Fruit fly (Drosophila melanogaster): ENCODE data around the gene CG12268.

- TF ChIP-seq Ets65A (GFP tag) = no peak
- no peak for TF ChIP-seq Adf1 (GFP tag; IDR thresholded peaks at IDR 0.05)
- TF ChIP-seq CG2116 (GFP tag; optimal IDR thresholded peaks at IDR 0.05) = no peak
- no peak for TF ChIP-seq lola (GFP tag; optimal IDR thresholded peaks at IDR 0.05)
- TF ChIP-seq TFAM (GFP tag; optimal IDR thresholded peaks at IDR 0.05) = no peak
- no peak for TF ChIP-seq CG4820 (GFP tag; optimal IDR thresholded peaks at IDR 0.05)
- no peak for TF ChIP-seq lilli (GFP tag; optimal IDR thresholded peaks at IDR 0.05)
- no peak for TF ChIP-seq CG3163 (GFP tag; optimal IDR thresholded peaks at IDR 0.05)
- TF ChIP-seq CkIIα-i1 (GFP tag; IDR thresholded peaks at IDR 0.05) = no peak
- no peak for TF ChIP-seq CG1647 (GFP tag; optimal IDR thresholded peaks at IDR 0.05)
- no peak for TF ChIP-seq CG11560 (tag; IDR thresholded peaks at IDR 0.05)
- TF ChIP-seq B-H2 (GFP tag; optimal IDR thresholded peaks at IDR 0.05) = no peak
Measured at dm6 chr3R:23947002-23947401, 1.2 kb downstream of the CG12268 start.

Data from whole organism, embryonic.